Fruit fly (Drosophila melanogaster) whole organism, embryonic: ENCODE measurements around the gene CG11698.

Experiments
- Abd-B ChIP-seq: fragments of 200-800 bp; sonication (Bioruptor generic); optimal IDR thresholded peaks from 2 replicates; lab custom pipeline; 2018; ENCODE audit warnings: missing biosample characterization, mild to moderate bottlenecking, missing genetic modification characterization, moderate library complexity
- BEAF-32 ChIP-seq: fragments of 200-800 bp; sonication (Bioruptor generic); optimal IDR thresholded peaks from 3 replicates; lab custom pipeline; 2017; ENCODE audit warnings: missing biosample characterization, missing genetic modification characterization, mild to moderate bottlenecking, moderate library complexity, missing genetic modification reagents
- CG12391 ChIP-seq: fragments of 200-800 bp; sonication (Bioruptor generic); optimal IDR thresholded peaks from 3 replicates; lab custom pipeline; 2018; ENCODE audit warnings: missing biosample characterization, mild to moderate bottlenecking, missing genetic modification characterization, moderate library complexity
- CG13287 ChIP-seq: fragments of 200-800 bp; sonication (Bioruptor generic); IDR thresholded peaks from 2 replicates; pipeline ENCODE4 v1.3.6; 2022; ENCODE audit warnings: missing biosample characterization, missing genetic modification characterization; ENCODE audit not compliant: partially characterized antibody
- CG13624 ChIP-seq: fragments of 200-800 bp; sonication (Bioruptor generic); optimal IDR thresholded peaks from 2 replicates; lab custom pipeline; 2016; ENCODE audit warnings: missing biosample characterization, missing genetic modification characterization
- CG14441 ChIP-seq: fragments of 200-800 bp; sonication (Bioruptor generic); IDR thresholded peaks from 2 replicates; pipeline ENCODE4 v1.3.6; 2022; ENCODE audit warnings: missing biosample characterization, missing genetic modification characterization
- CG1603 ChIP-seq: fragments of 200-800 bp; sonication (Bioruptor generic); optimal IDR thresholded peaks from 2 replicates; lab custom pipeline; 2019; ENCODE audit warnings: missing biosample characterization, mild to moderate bottlenecking, missing genetic modification characterization, moderate library complexity
- CG16813 ChIP-seq: fragments of 200-800 bp; sonication (Bioruptor generic); IDR thresholded peaks from 3 replicates; pipeline ENCODE4 v1.3.6; 2022; ENCODE audit warnings: missing biosample characterization, missing genetic modification characterization; ENCODE audit not compliant: partially characterized antibody
- CG17912 ChIP-seq: fragments of 200-800 bp; sonication (Bioruptor generic); optimal IDR thresholded peaks from 2 replicates; lab custom pipeline; 2018; ENCODE audit warnings: missing biosample characterization, mild to moderate bottlenecking, missing genetic modification characterization
- CG18599 ChIP-seq: fragments of 200-800 bp; sonication (Bioruptor generic); optimal IDR thresholded peaks from 3 replicates; lab custom pipeline; 2017; ENCODE audit warnings: missing biosample characterization, missing genetic modification characterization, mild to moderate bottlenecking, moderate library complexity, missing genetic modification reagents
- CG18764 ChIP-seq: fragments of 200-800 bp; sonication (Bioruptor generic); optimal IDR thresholded peaks from 3 replicates; lab custom pipeline; 2016; ENCODE audit warnings: missing biosample characterization, missing genetic modification characterization
- CG2116 ChIP-seq: fragments of 200-800 bp; sonication (Bioruptor generic); optimal IDR thresholded peaks from 3 replicates; lab custom pipeline; 2018; ENCODE audit warnings: missing biosample characterization, mild to moderate bottlenecking, missing genetic modification characterization
- CG2712 ChIP-seq: fragments of 200-800 bp; optimal IDR thresholded peaks from 3 replicates; lab custom pipeline; 2019; ENCODE audit warnings: missing biosample characterization, mild to moderate bottlenecking, missing genetic modification characterization, moderate library complexity
- CG33557 ChIP-seq: fragments of 200-800 bp; sonication (Bioruptor generic); optimal IDR thresholded peaks from 2 replicates; lab custom pipeline; 2019; ENCODE audit warnings: missing biosample characterization, mild to moderate bottlenecking, missing genetic modification characterization, moderate library complexity
- CG4707 ChIP-seq: fragments of 200-800 bp; sonication (Bioruptor generic); optimal IDR thresholded peaks from 2 replicates; lab custom pipeline; 2018; ENCODE audit warnings: missing biosample characterization, mild to moderate bottlenecking, missing genetic modification characterization, moderate library complexity
- CG5245 ChIP-seq: fragments of 200-800 bp; sonication (Bioruptor generic); optimal IDR thresholded peaks from 3 replicates; lab custom pipeline; 2016; ENCODE audit warnings: missing biosample characterization, missing genetic modification characterization
- CG6791 ChIP-seq: fragments of 200-800 bp; sonication (Bioruptor generic); IDR thresholded peaks from 3 replicates; pipeline ENCODE4 v1.3.6; 2022; ENCODE audit warnings: missing biosample characterization, missing genetic modification characterization; ENCODE audit not compliant: partially characterized antibody
- CG9932 ChIP-seq: fragments of 200-800 bp; sonication (Bioruptor generic); IDR thresholded peaks from 2 replicates; pipeline ENCODE4 v1.3.6; 2022; ENCODE audit warnings: missing biosample characterization, missing genetic modification characterization
- CTCF ChIP-seq: fragments of 200-800 bp; sonication (Bioruptor generic); optimal IDR thresholded peaks from 2 replicates; lab custom pipeline; 2017; ENCODE audit warnings: missing biosample characterization, mild to moderate bottlenecking, missing genetic modification characterization, moderate library complexity
- Dip3 ChIP-seq: fragments of 200-800 bp; sonication (Bioruptor generic); optimal IDR thresholded peaks from 3 replicates; lab custom pipeline; 2016; ENCODE audit warnings: missing biosample characterization, missing genetic modification characterization
- Elba2 ChIP-seq: fragments of 200-800 bp; sonication (Bioruptor generic); optimal IDR thresholded peaks from 3 replicates; lab custom pipeline; 2016; ENCODE audit warnings: missing biosample characterization, missing genetic modification characterization
- Ets97D ChIP-seq: fragments of 200-800 bp; sonication (Bioruptor generic); optimal IDR thresholded peaks from 3 replicates; lab custom pipeline; 2016; ENCODE audit warnings: missing biosample characterization, missing genetic modification characterization
- GATAe ChIP-seq: fragments of 200-800 bp; sonication (Bioruptor generic); conservative IDR thresholded peaks from 2 replicates; pipeline ENCODE4 v1.3.6; 2022; ENCODE audit warnings: missing biosample characterization, missing genetic modification characterization
- HLH4C ChIP-seq: fragments of 200-800 bp; sonication (Bioruptor generic); IDR thresholded peaks from 3 replicates; pipeline ENCODE4 v1.3.6; 2022; ENCODE audit warnings: missing biosample characterization, missing genetic modification characterization; ENCODE audit not compliant: partially characterized antibody
- Lpt ChIP-seq: fragments of >200 bp; optimal IDR thresholded peaks from 2 replicates; lab custom pipeline; 2018; ENCODE audit warnings: missing biosample characterization, missing genetic modification characterization
- MESR4 ChIP-seq: fragments of 200-800 bp; sonication (Bioruptor generic); optimal IDR thresholded peaks from 2 replicates; lab custom pipeline; 2018; ENCODE audit warnings: missing biosample characterization, mild to moderate bottlenecking, missing genetic modification characterization, moderate library complexity
- Nf-YC ChIP-seq: fragments of 200-800 bp; optimal IDR thresholded peaks from 3 replicates; lab custom pipeline; 2019; ENCODE audit warnings: missing biosample characterization, mild to moderate bottlenecking, missing genetic modification characterization, moderate library complexity
- Pdp1 ChIP-seq, 2 experiments: fragments of 200-800 bp; sonication (Bioruptor generic); optimal IDR thresholded peaks; 3 replicates each; lab custom pipeline; 2016; ENCODE audit warnings: missing biosample characterization in 2 of 2, missing genetic modification characterization in 2 of 2, mild to moderate bottlenecking in 1 of 2, moderate library complexity in 1 of 2
- Sin3A ChIP-seq: fragments of >200 bp; optimal IDR thresholded peaks from 2 replicates; lab custom pipeline; 2018
- Sry-β ChIP-seq: fragments of 200-800 bp; sonication (Bioruptor generic); optimal IDR thresholded peaks from 2 replicates; lab custom pipeline; 2018; ENCODE audit warnings: missing biosample characterization, mild to moderate bottlenecking, missing genetic modification characterization, moderate library complexity
- Sry-δ ChIP-seq: fragments of 200-800 bp; sonication (Bioruptor generic); optimal IDR thresholded peaks from 2 replicates; lab custom pipeline; 2016; ENCODE audit warnings: missing biosample characterization, missing genetic modification characterization
- ato ChIP-seq: fragments of 200-800 bp; sonication (Bioruptor generic); IDR thresholded peaks from 2 replicates; pipeline ENCODE4 v1.3.6; 2022; ENCODE audit warnings: missing biosample characterization, missing genetic modification characterization; ENCODE audit not compliant: partially characterized antibody
- bbx ChIP-seq: fragments of 200-800 bp; sonication (Bioruptor generic); IDR thresholded peaks from 2 replicates; pipeline ENCODE4 v1.3.6; 2022; ENCODE audit warnings: missing biosample characterization, missing genetic modification characterization; ENCODE audit not compliant: partially characterized antibody
- bigmax ChIP-seq: fragments of 200-800 bp; sonication (Bioruptor generic); optimal IDR thresholded peaks from 2 replicates; lab custom pipeline; 2018; ENCODE audit warnings: missing biosample characterization, mild to moderate bottlenecking, missing genetic modification characterization
- crp ChIP-seq, 2 experiments: fragments of 200-800 bp; sonication (Bioruptor generic); optimal IDR thresholded peaks; 2 replicates in 1 of 2; 3 replicates in 1 of 2; lab custom pipeline; 2017; ENCODE audit warnings: missing biosample characterization in 2 of 2, missing genetic modification characterization in 2 of 2, mild to moderate bottlenecking in 1 of 2, moderate library complexity in 1 of 2
- dm ChIP-seq: fragments of 200-800 bp; sonication (Bioruptor generic); optimal IDR thresholded peaks from 3 replicates; lab custom pipeline; 2016; ENCODE audit warnings: missing biosample characterization, missing genetic modification characterization
- ewg ChIP-seq: fragments of 200-800 bp; sonication (Bioruptor generic); optimal IDR thresholded peaks from 3 replicates; lab custom pipeline; 2017; ENCODE audit warnings: mild to moderate bottlenecking, missing biosample characterization, missing genetic modification reagents, missing genetic modification characterization
- hbn ChIP-seq: fragments of 200-800 bp; sonication (Bioruptor generic); IDR thresholded peaks from 2 replicates; pipeline ENCODE4 v1.3.6; 2022; ENCODE audit warnings: missing biosample characterization, missing genetic modification characterization; ENCODE audit not compliant: partially characterized antibody
- hkb ChIP-seq, 2 experiments: fragments of 200-800 bp in 1 of 2; fragments of >200 bp in 1 of 2; sonication (Bioruptor generic) in 1 of 2; IDR thresholded peaks in 1 of 2; optimal IDR thresholded peaks in 1 of 2; 2 replicates each; pipeline versions ENCODE4 v1.3.6 to Lab custom; 2017 to 2022; ENCODE audit warnings: missing biosample characterization in 1 of 2, missing genetic modification characterization in 1 of 2
- knrl ChIP-seq: fragments of 200-800 bp; sonication (Bioruptor generic); IDR thresholded peaks from 3 replicates; pipeline ENCODE4 v1.3.6; 2022; ENCODE audit warnings: missing biosample characterization, missing genetic modification characterization; ENCODE audit not compliant: partially characterized antibody
- lab ChIP-seq: fragments of 200-800 bp; sonication (Bioruptor generic); optimal IDR thresholded peaks from 3 replicates; lab custom pipeline; 2017; ENCODE audit warnings: missing biosample characterization, missing genetic modification characterization, mild to moderate bottlenecking, moderate library complexity, missing genetic modification reagents
- run ChIP-seq: fragments of 200-800 bp; sonication (Bioruptor generic); optimal IDR thresholded peaks from 3 replicates; lab custom pipeline; 2018; ENCODE audit warnings: missing biosample characterization, mild to moderate bottlenecking, missing genetic modification characterization
- sens-2 ChIP-seq: fragments of 200-800 bp; sonication (Bioruptor generic); IDR thresholded peaks from 2 replicates; pipeline ENCODE4 v1.3.6; 2022; ENCODE audit warnings: missing biosample characterization, missing genetic modification characterization
- sisA ChIP-seq: fragments of 200-800 bp; sonication (Bioruptor generic); IDR thresholded peaks from 2 replicates; pipeline ENCODE4 v1.3.6; 2022; ENCODE audit warnings: missing biosample characterization, missing genetic modification characterization
- unc-4 ChIP-seq: fragments of 200-800 bp; sonication (Bioruptor generic); IDR thresholded peaks from 2 replicates; pipeline ENCODE4 v1.3.6; 2022; ENCODE audit warnings: missing biosample characterization, missing genetic modification characterization; ENCODE audit not compliant: partially characterized antibody
- wek ChIP-seq: fragments of 200-800 bp; sonication (Bioruptor generic); optimal IDR thresholded peaks from 3 replicates; lab custom pipeline; 2018; ENCODE audit warnings: missing biosample characterization, mild to moderate bottlenecking, missing genetic modification characterization, moderate library complexity
- zen ChIP-seq: fragments of 200-800 bp; sonication (Bioruptor generic); optimal IDR thresholded peaks from 3 replicates; lab custom pipeline; 2018; ENCODE audit warnings: missing biosample characterization, mild to moderate bottlenecking, missing genetic modification characterization, moderate library complexity

CG11698 gene

DNA sequence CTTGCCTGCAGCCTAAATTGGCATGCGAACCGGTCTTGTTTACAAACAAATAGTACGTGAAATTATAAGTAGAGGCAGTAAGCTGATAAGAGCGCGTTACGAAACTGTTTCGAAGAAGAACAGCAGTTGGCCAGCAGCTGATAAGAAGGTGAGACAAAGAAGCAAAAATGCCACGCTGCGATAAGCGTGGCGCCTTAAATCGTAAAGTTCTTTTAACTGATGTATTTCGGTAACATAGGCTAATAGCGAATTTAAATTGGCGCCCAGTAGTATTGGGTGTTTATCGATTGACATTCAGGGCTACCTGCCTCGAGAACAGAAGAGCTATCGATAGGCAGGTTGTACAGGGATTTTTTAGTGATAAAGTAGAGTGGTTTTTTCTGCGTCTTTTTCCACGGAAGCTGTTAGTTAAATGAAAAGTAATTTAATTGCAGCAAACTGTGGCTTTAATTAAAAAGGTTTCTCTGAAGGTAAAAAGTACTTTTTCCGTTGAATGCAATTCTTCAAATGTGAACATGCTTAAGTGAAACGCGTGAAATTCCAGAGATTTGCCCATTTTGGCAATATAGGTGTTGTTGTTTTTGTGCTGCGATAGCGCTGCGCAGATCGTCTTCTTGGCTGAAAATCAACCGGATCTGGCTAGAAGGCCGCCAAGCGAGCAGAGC, 44.8 kb downstream of the CG11698 start, which contains the start of gene stck (continued):
- TF ChIP-seq ewg (peak; percentile 34), Sry-δ (GFP tag; lab: Kevin White, UChicago) (peak; percentile 79), CG2712 (tag; lab: Kevin White, UChicago) (peak; percentile 7), CG18599 (GFP tag; lab: Kevin White, UChicago) (no peak), dm (GFP tag; lab: Kevin White, UChicago) (no peak), Ets97D (peak; percentile 70), CG16813 (peak; percentile 58), MESR4 (GFP tag; lab: Kevin White, UChicago) (peak; percentile 53), BEAF-32 (GFP tag; lab: Kevin White, UChicago) (peak; percentile 81), Pdp1 (GFP tag; optimal IDR thresholded peaks at IDR 0.05; lab: Kevin White, UChicago) (peak in 1 of 2 experiments; percentile 91), CG33557 (GFP tag; lab: Kevin White, UChicago) (no peak), CG14441 (GFP tag; lab: Robert Waterston, UW) (no peak), HLH4C (GFP tag; lab: Robert Waterston, UW) (peak; percentile 76), zen (tag; lab: Kevin White, UChicago) (peak; percentile 14), CG1603 (tag; lab: Kevin White, UChicago) (peak; percentile 26), hkb (optimal IDR thresholded peaks at IDR 0.05; lab: Kevin White, UChicago) (peak; percentile 63), hkb (GFP tag; IDR thresholded peaks at IDR 0.05; lab: Robert Waterston, UW) (no peak), CG6791 (peak; percentile 61; the same call in 2 of the 3 replicates), knrl (GFP tag; lab: Robert Waterston, UW) (peak; percentile 58; the same call in 2 of the 3 replicates), Elba2 (GFP tag; lab: Kevin White, UChicago) (no peak), CG17912 (GFP tag; lab: Kevin White, UChicago) (peak; percentile 18), Nf-YC (no peak), CG5245 (GFP tag; lab: Kevin White, UChicago) (no peak), CTCF (GFP tag; lab: Kevin White, UChicago) (no peak), CG13287 (GFP tag; lab: Robert Waterston, UW) (peak; percentile 71; the same call in 1 of the 2 replicates), crp (GFP tag; optimal IDR thresholded peaks at IDR 0.05; lab: Kevin White, UChicago) (peak in 1 of 2 experiments; percentile 16), CG12391 (peak; percentile 8), unc-4 (peak; percentile 63; the same call in 1 of the 2 replicates), GATAe (GFP tag; lab: Robert Waterston, UW) (peak; percentile 51; the same call in 1 of the 2 replicates), CG9932 (GFP tag; lab: Robert Waterston, UW) (no peak), CG18764 (GFP tag; lab: Kevin White, UChicago) (no peak), CG13624 (GFP tag; lab: Kevin White, UChicago) (peak; percentile 36), ato (GFP tag; lab: Robert Waterston, UW) (peak; percentile 69), run (tag; lab: Kevin White, UChicago) (no peak), Sin3A (lab: Kevin White, UChicago) (peak; percentile 83), lab (GFP tag; lab: Kevin White, UChicago) (peak; percentile 62), wek (GFP tag; lab: Kevin White, UChicago) (peak; percentile 11), bigmax (no peak), hbn (GFP tag; lab: Robert Waterston, UW) (0 out of 2 replicates have a peak, but pooled peaks have one; percentile 45), CG2116 (GFP tag; lab: Kevin White, UChicago) (peak; percentile 87), Lpt (GFP tag; lab: Kevin White, UChicago) (no peak), CG4707 (GFP tag; lab: Kevin White, UChicago) (no peak), Dip3 (no peak), Abd-B (GFP tag; lab: Kevin White, UChicago) (no peak), sens-2 (GFP tag; lab: Robert Waterston, UW) (no peak), bbx (peak; percentile 64), sisA (GFP tag; lab: Robert Waterston, UW) (no peak), Sry-β (GFP tag; lab: Kevin White, UChicago) (peak; percentile 97)
